Worm (Caenorhabditis elegans): ENCODE measurements around the gene Y22D7AL.7.

Gene Y22D7AL.7

DNA sequence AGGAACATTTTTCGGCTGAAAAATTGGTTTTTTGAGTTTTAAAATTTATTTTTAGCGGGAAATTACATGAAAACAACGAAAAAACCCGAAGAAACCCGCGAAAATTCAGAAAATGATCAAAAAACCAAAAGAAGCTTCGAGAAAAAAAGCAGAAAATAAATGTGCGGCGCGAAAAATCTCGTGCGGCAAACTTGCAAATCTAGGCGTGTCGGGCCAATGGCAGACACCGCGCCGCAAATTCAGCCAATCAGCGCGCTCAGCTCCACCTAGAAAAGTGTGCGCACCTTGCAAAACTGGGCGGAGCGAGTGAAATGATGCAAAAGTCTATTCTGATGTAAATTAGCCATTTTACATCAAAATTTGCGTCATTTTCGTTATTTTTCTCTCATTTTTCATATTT is 42.4 kb downstream of the Y22D7AL.7 start, which contains the start of gene Y22D7AL.10 (continued):
- peak; percentile 83 for TF ChIP-seq unc-62 (GFP tag; optimal IDR thresholded peaks at IDR 0.05)
- TF ChIP-seq lin-15B (tag; optimal IDR thresholded peaks at IDR 0.05): peak; percentile 99
- peak; percentile 100 for TF ChIP-seq nfya-1 (tag; optimal IDR thresholded peaks at IDR 0.05; ENCODE audit: insufficient read depth)
- peak; percentile 86 for TF ChIP-seq ceh-82 (tag; optimal IDR thresholded peaks at IDR 0.05)
- TF ChIP-seq lsy-12 (tag; optimal IDR thresholded peaks at IDR 0.05): peak; percentile 99
- peak; percentile 94 for TF ChIP-seq pha-4 (tag; optimal IDR thresholded peaks at IDR 0.05)
- no peak for TF ChIP-seq sea-2 (GFP tag; optimal IDR thresholded peaks at IDR 0.05)
- TF ChIP-seq ama-1 (optimal IDR thresholded peaks at IDR 0.05): peak; percentile 18
- TF ChIP-seq fkh-2 (tag; optimal IDR thresholded peaks at IDR 0.05): peak; percentile 77
- peak; percentile 96 for TF ChIP-seq tbx-2 (tag; optimal IDR thresholded peaks at IDR 0.05)
- peak; percentile 54 for TF ChIP-seq mdl-1 (tag; optimal IDR thresholded peaks at IDR 0.05)
- peak; percentile 71 for TF ChIP-seq elt-1 (tag; optimal IDR thresholded peaks at IDR 0.05)
- TF ChIP-seq zag-1 (tag; optimal IDR thresholded peaks at IDR 0.05): peak; percentile 86
- no peak for TF ChIP-seq mml-1 (tag; optimal IDR thresholded peaks at IDR 0.05)
- TF ChIP-seq nhr-25 (tag; optimal IDR thresholded peaks at IDR 0.05): peak; percentile 94
- TF ChIP-seq ZK546.5 (tag; optimal IDR thresholded peaks at IDR 0.05): peak; percentile 68

DNA sequence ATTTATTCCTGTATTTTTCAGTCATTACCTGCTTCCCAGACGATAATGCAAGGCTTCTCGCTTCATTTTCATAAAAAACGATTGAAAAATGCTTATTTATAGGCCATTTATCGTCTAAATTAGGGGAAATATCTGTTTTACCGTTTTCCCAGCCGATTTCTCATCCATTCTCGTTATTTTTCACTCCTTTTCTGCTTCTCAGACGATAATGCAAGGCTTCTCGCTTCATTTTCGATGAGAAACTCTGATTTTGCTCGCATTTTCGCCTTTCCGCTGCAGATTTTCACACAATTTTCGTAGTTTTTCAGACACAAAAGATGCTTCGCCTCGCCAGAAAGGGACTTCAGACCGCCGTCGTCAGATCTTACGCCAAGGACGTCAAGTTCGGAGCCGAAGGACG is 42.9 kb downstream of the Y22D7AL.7 start, which contains the start of gene hsp-60:
hsp-60 (plus strand) TSS at position 301 of the 400 bp plus-strand sequence.
- TF ChIP-seq nhr-28 (tag; optimal IDR thresholded peaks at IDR 0.05) (no peak), nhr-43 (tag; optimal IDR thresholded peaks at IDR 0.05; ENCODE audit: poor library complexity, severe bottlenecking) (no peak), unc-62 (GFP tag; optimal IDR thresholded peaks at IDR 0.05) (no peak), snpc-4 (tag; optimal IDR thresholded peaks at IDR 0.05) (no peak), elt-2 (tag; optimal IDR thresholded peaks at IDR 0.05) (no peak), fkh-2 (tag; optimal IDR thresholded peaks at IDR 0.05) (no peak), jun-1 (tag; optimal IDR thresholded peaks at IDR 0.05) (no peak), egl-5 (tag; optimal IDR thresholded peaks at IDR 0.05) (no peak), elt-1 (tag; optimal IDR thresholded peaks at IDR 0.05) (no peak), mml-1 (tag; optimal IDR thresholded peaks at IDR 0.05) (no peak), lsy-12 (tag; optimal IDR thresholded peaks at IDR 0.05) (no peak), pqm-1 (tag; optimal IDR thresholded peaks at IDR 0.05) (no peak), eor-1 (tag; optimal IDR thresholded peaks at IDR 0.05) (no peak), aly-2 (tag; optimal IDR thresholded peaks at IDR 0.05) (no peak), ztf-4 (tag; optimal IDR thresholded peaks at IDR 0.05) (no peak), nhr-23 (tag; optimal IDR thresholded peaks at IDR 0.05) (no peak), fkh-10 (GFP tag; optimal IDR thresholded peaks at IDR 0.05) (no peak), ceh-16 (tag; optimal IDR thresholded peaks at IDR 0.05) (no peak), daf-12 (tag; optimal IDR thresholded peaks at IDR 0.05) (no peak), nhr-11 (tag; optimal IDR thresholded peaks at IDR 0.05) (no peak)

- TF ChIP-seq nhr-76 (tag; optimal IDR thresholded peaks at IDR 0.05) (no peak), elt-2 (tag; optimal IDR thresholded peaks at IDR 0.05) (no peak), fos-1 (tag; optimal IDR thresholded peaks at IDR 0.05) (no peak), elt-3 (tag; optimal IDR thresholded peaks at IDR 0.05) (no peak), fkh-2 (tag; optimal IDR thresholded peaks at IDR 0.05) (no peak), lsy-12 (tag; optimal IDR thresholded peaks at IDR 0.05) (no peak), nhr-237 (tag; optimal IDR thresholded peaks at IDR 0.05) (no peak), nfya-1 (tag; optimal IDR thresholded peaks at IDR 0.05; ENCODE audit: insufficient read depth) (no peak), zag-1 (tag; optimal IDR thresholded peaks at IDR 0.05) (no peak), nhr-77 (tag; optimal IDR thresholded peaks at IDR 0.05) (no peak), ztf-11 (tag; optimal IDR thresholded peaks at IDR 0.05) (no peak), nhr-23 (tag; optimal IDR thresholded peaks at IDR 0.05) (no peak), ama-1 (optimal IDR thresholded peaks at IDR 0.05) (no peak), ceh-28 (tag; optimal IDR thresholded peaks at IDR 0.05) (no peak), tbx-2 (tag; optimal IDR thresholded peaks at IDR 0.05) (no peak)
Measured at ce11 chrIII:1619890-1620289, 43.3 kb downstream of the Y22D7AL.7 start.

DNA sequence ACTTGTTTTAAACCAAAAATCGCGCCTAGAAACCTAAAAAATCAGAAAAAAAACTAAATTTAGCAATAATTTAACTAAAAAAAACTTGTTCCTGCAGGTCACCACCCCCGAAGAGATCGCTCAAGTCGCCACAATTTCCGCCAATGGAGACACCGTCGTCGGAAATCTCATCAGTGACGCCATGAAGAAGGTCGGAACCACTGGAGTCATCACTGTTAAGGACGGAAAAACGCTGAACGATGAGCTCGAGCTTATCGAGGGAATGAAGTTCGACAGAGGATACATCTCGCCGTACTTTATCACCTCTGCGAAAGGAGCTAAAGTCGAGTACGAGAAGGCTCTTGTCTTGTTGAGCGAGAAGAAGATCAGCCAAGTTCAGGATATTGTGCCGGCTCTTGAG is 44.8 kb downstream of the Y22D7AL.7 start:
- TF ChIP-seq ama-1 (optimal IDR thresholded peaks at IDR 0.05) (peak; percentile 15), mdl-1 (tag; optimal IDR thresholded peaks at IDR 0.05) (no peak), lin-39 (tag; optimal IDR thresholded peaks at IDR 0.05) (no peak), sea-2 (GFP tag; optimal IDR thresholded peaks at IDR 0.05) (no peak), unc-39 (tag; optimal IDR thresholded peaks at IDR 0.05) (no peak), egl-5 (tag; optimal IDR thresholded peaks at IDR 0.05) (no peak)

Data from whole organism, L3 larva.